ENCODE assay signal across 3 worm cellular contexts in the genomic region with DNA sequence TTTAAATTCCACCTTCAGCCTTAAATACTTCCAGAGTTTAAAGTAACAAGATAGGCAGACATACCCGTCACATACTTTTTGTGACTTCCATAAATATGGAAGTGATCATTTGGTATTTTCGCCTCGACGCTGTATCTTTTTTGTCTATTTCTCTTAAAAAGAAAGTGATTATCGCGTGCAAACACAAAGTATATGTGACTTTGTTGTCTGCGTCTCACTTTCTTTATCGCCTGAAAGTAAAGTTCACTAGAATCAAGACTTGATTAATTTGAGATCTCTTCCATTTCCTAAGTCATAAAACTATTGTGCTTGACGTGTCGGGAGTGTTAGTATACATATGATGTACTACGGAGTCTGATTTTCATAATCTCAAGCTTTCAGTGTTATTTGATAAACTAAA.
TF ChIP-seq lines count a peak whose summit lies in the region.

Gene C06E4.6, minus strand, starts transcription at position 51 of the 400 bp plus-strand sequence.

TF ChIP-seq in whole organism, L1 larva, 84 proteins besides CTCF, POLR2A, EP300 and RAD21 (continued from another document):
- peak; percentile 19 for TF ChIP-seq rnt-1 (tag; optimal IDR thresholded peaks at IDR 0.05; lab: Kevin White, UChicago)
- TF ChIP-seq unc-130 (tag; optimal IDR thresholded peaks at IDR 0.05; lab: Kevin White, UChicago): no peak
- peak; percentile 32 for TF ChIP-seq snu-23 (GFP tag; optimal IDR thresholded peaks at IDR 0.05; lab: Kevin White, UChicago)
- TF ChIP-seq tbx-2 (tag; optimal IDR thresholded peaks at IDR 0.05; lab: Kevin White, UChicago): no peak
- peak; percentile 10 for TF ChIP-seq elt-2 (tag; optimal IDR thresholded peaks at IDR 0.05; lab: Kevin White, UChicago)
- no peak for TF ChIP-seq skn-1 (tag; optimal IDR thresholded peaks at IDR 0.05; lab: Kevin White, UChicago)
- TF ChIP-seq ceh-63 (GFP tag; optimal IDR thresholded peaks at IDR 0.05; lab: Kevin White, UChicago): no peak
- TF ChIP-seq snpc-4 (tag; optimal IDR thresholded peaks at IDR 0.05; lab: Kevin White, UChicago): no peak
- peak; percentile 11 for TF ChIP-seq nhr-47 (tag; optimal IDR thresholded peaks at IDR 0.05; lab: Kevin White, UChicago)
- TF ChIP-seq egl-27 (tag; optimal IDR thresholded peaks at IDR 0.05; lab: Kevin White, UChicago): no peak
- peak; percentile 28 for TF ChIP-seq nhr-20 (tag; optimal IDR thresholded peaks at IDR 0.05; lab: Kevin White, UChicago)
- TF ChIP-seq irx-1 (tag; optimal IDR thresholded peaks at IDR 0.05; lab: Kevin White, UChicago): no peak

TF ChIP-seq in whole organism, L2 larva, 48 proteins besides CTCF, POLR2A, EP300 and RAD21 (continued from another document):
- no peak for TF ChIP-seq mbf-1 (tag; optimal IDR thresholded peaks at IDR 0.05; lab: Kevin White, UChicago)
TF ChIP-seq in whole organism, L2 larva: peak in this region for 6.

TF ChIP-seq in whole organism, L4 larva, 104 proteins besides CTCF, POLR2A, EP300 and RAD21 (continued from another document):
- no peak for TF ChIP-seq sdz-12 (GFP tag; optimal IDR thresholded peaks at IDR 0.05; lab: Kevin White, UChicago)
- TF ChIP-seq nhr-77 (tag; optimal IDR thresholded peaks at IDR 0.05; lab: Kevin White, UChicago): peak; percentile 7
- TF ChIP-seq dmd-6 (GFP tag; IDR thresholded peaks at IDR 0.05; lab: Robert Waterston, UW): peak; percentile 82
- TF ChIP-seq pqm-1 (tag; optimal IDR thresholded peaks at IDR 0.05; lab: Kevin White, UChicago): peak; percentile 43
- no peak for TF ChIP-seq lin-29 (GFP tag; IDR thresholded peaks at IDR 0.05; lab: Robert Waterston, UW)
- peak; percentile 92 for TF ChIP-seq nhr-102 (tag; optimal IDR thresholded peaks at IDR 0.05; lab: Kevin White, UChicago)
